Fruit fly (Drosophila melanogaster) whole organism, embryonic: ENCODE data around the gene Hasp.
A peak's percentile ranks its signal among the peaks of the same experiment; 100 is the strongest.

Experiments
- CG11723 ChIP-seq: fragments of 200-800 bp; sonication (Bioruptor generic); optimal IDR thresholded peaks from 2 replicates; lab custom pipeline; 2017; ENCODE audit warnings: missing biosample characterization, mild to moderate bottlenecking, missing genetic modification characterization
- CG14050 ChIP-seq: fragments of 200-800 bp; sonication (Bioruptor generic); IDR thresholded peaks from 3 replicates; pipeline ENCODE4 v1.3.6; 2022; ENCODE audit warnings: missing biosample characterization, missing genetic modification characterization
- CG2678 ChIP-seq: fragments of 200-800 bp; sonication (Bioruptor generic); optimal IDR thresholded peaks from 3 replicates; lab custom pipeline; 2019; ENCODE audit warnings: missing biosample characterization, mild to moderate bottlenecking, missing genetic modification characterization, moderate library complexity
- Chrac-16 ChIP-seq: fragments of 200-800 bp; sonication (Bioruptor generic); optimal IDR thresholded peaks from 3 replicates; lab custom pipeline; 2016; ENCODE audit warnings: missing biosample characterization, missing genetic modification characterization
- D ChIP-seq, 2 experiments: fragments of 200-800 bp in 1 of 2; fragments of >200 bp in 1 of 2; sonication (Bioruptor generic) in 1 of 2; optimal IDR thresholded peaks; 2 replicates in 1 of 2; 3 replicates in 1 of 2; lab custom pipeline; 2017; ENCODE audit warnings: mild to moderate bottlenecking in 1 of 2, missing biosample characterization in 1 of 2, missing genetic modification characterization in 1 of 2, missing genetic modification reagents in 1 of 2
- cas ChIP-seq: fragments of 200-800 bp; sonication (Bioruptor generic); IDR thresholded peaks from 2 replicates; pipeline ENCODE4 v1.3.6; 2022; ENCODE audit warnings: missing biosample characterization, missing genetic modification characterization
- grn ChIP-seq: fragments of 200-800 bp; sonication (Bioruptor generic); optimal IDR thresholded peaks from 3 replicates; lab custom pipeline; 2017; ENCODE audit warnings: missing biosample characterization, missing genetic modification characterization
- jumu ChIP-seq: fragments of 200-800 bp; sonication (Bioruptor generic); optimal IDR thresholded peaks from 3 replicates; lab custom pipeline; 2016; ENCODE audit warnings: missing biosample characterization, missing genetic modification characterization
- shn ChIP-seq: fragments of 200-800 bp; sonication (Bioruptor generic); optimal IDR thresholded peaks from 3 replicates; lab custom pipeline; 2016; ENCODE audit warnings: missing biosample characterization, missing genetic modification characterization

DNA sequence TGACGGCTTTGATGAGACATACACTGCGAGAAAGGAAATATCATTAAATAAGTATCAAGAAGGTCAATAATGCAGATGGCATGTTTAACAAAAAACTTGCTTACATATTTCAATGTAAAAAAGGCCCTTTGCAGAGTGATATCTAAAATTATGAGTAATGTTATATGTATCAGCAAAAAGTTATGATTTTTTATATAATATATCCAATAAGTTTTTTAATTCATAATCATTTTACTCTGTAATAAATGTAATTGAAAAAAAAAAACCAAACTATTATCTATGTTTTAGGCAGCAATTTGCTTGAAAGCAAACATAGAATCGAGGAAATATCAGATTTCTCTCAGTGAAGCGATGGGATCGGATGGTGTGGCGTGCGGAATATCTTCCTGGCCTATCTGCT is 47.3 kb downstream of the Hasp start:
- TF ChIP-seq CG14050 (GFP tag; lab: Robert Waterston, UW) (no peak), shn (GFP tag; lab: Kevin White, UChicago) (no peak), Chrac-16 (GFP tag; lab: Kevin White, UChicago) (no peak), D (optimal IDR thresholded peaks at IDR 0.05; lab: Kevin White, UChicago) (no peak), D (GFP tag; optimal IDR thresholded peaks at IDR 0.05; lab: Kevin White, UChicago) (peak; percentile 24), CG11723 (no peak), CG2678 (tag; lab: Kevin White, UChicago) (no peak), cas (no peak), grn (GFP tag; lab: Kevin White, UChicago) (no peak), jumu (GFP tag; lab: Kevin White, UChicago) (no peak)
